Worm (Caenorhabditis elegans): ENCODE results near the gene pcp-5.

DNA sequence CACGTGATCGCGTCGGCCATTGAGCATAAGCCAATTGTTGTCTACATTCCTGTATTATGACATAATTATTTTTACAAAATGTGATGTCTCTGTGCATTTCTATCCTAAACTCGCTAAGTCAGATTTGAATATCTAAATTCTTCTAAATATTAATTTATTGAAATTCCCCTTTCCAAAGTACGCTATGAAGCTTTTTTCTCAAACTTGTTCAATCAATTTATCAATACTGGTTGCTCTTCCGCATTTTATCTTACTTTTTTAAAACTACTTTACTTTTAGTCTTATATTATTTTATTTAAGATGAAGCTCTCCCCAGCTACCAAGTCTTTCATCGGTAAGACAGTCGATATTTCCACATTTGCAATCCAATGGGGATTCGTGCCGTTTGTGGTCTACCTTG, 48.1 kb downstream of the pcp-5 start, which contains the start of gene tomm-7:
- TF ChIP-seq unc-130 (GFP tag; optimal IDR thresholded peaks at IDR 0.05): no peak
- TF ChIP-seq bed-1 (GFP tag; IDR thresholded peaks at IDR 0.05): no peak
- no peak for TF ChIP-seq ztf-22 (GFP tag; optimal IDR thresholded peaks at IDR 0.05)
- no peak for TF ChIP-seq mcd-1 (GFP tag; IDR thresholded peaks at IDR 0.05)
- no peak for TF ChIP-seq F52B5.7 (tag; optimal IDR thresholded peaks at IDR 0.05)
- TF ChIP-seq lin-35 (GFP tag; optimal IDR thresholded peaks at IDR 0.05): no peak
